Worm (Caenorhabditis elegans) whole organism, L4 larva: ENCODE measurements around the gene gtap-2.

Source experiments
- D1046.2 ChIP-seq: fragments of 200-800 bp; sonication (Bioruptor generic); IDR thresholded peaks from 2 replicates; pipeline ENCODE4 v1.3.6; 2022; ENCODE audit warnings: missing genetic modification characterization, missing compliant biosample characterization
- F10B5.3 ChIP-seq: sonication (generic microtip); optimal IDR thresholded peaks from 2 replicates; lab custom pipeline; 2016; ENCODE audit warnings: mild to moderate bottlenecking, missing genetic modification characterization, missing compliant biosample characterization
- F26F4.8 ChIP-seq: fragments of 200-800 bp; sonication (Bioruptor generic); conservative IDR thresholded peaks from 2 replicates; pipeline ENCODE4 v1.3.6; 2022; ENCODE audit warnings: missing genetic modification characterization, missing compliant biosample characterization
- F49E8.2 ChIP-seq: sonication (generic microtip); optimal IDR thresholded peaks from 2 replicates; lab custom pipeline; 2016; ENCODE audit warnings: missing compliant biosample characterization, mild to moderate bottlenecking, missing genetic modification characterization, borderline replicate concordance
- Y105C5A.15 ChIP-seq: fragments of 200-800 bp; sonication (Bioruptor generic); IDR thresholded peaks from 2 replicates; pipeline ENCODE4 v1.3.6; 2022; ENCODE audit warnings: missing genetic modification characterization, missing compliant biosample characterization
- ZK337.2 ChIP-seq: fragments of 200-800 bp; sonication (Bioruptor generic); IDR thresholded peaks from 2 replicates; pipeline ENCODE4 v1.3.6; 2022; ENCODE audit warnings: missing genetic modification reagents, missing genetic modification characterization, missing compliant biosample characterization
- aha-1 ChIP-seq: fragments of 150-350 bp; peaks from one replicate; lab custom pipeline; 2014; ENCODE audit warnings: missing biosample characterization, missing genetic modification characterization
- aly-2 ChIP-seq: sonication (generic microtip); optimal IDR thresholded peaks from 2 replicates; lab custom pipeline; 2018; ENCODE audit warnings: missing biosample characterization, missing genetic modification characterization
- attf-4 ChIP-seq: sonication (generic microtip); optimal IDR thresholded peaks from 3 replicates; lab custom pipeline; 2017; ENCODE audit warnings: missing biosample characterization, missing genetic modification characterization
- ceh-44 ChIP-seq: fragments of 200-800 bp; sonication (Bioruptor generic); IDR thresholded peaks from 2 replicates; pipeline ENCODE4 v1.3.6; 2022; ENCODE audit warnings: missing genetic modification reagents, missing genetic modification characterization, missing compliant biosample characterization
- cey-2 ChIP-seq: sonication (generic microtip); optimal IDR thresholded peaks from 3 replicates; lab custom pipeline; 2017; ENCODE audit warnings: missing genetic modification characterization, mild to moderate bottlenecking, missing compliant biosample characterization, antibody characterized with exemption, borderline replicate concordance; ENCODE audit not compliant: insufficient read depth
- ctbp-1 ChIP-seq: fragments of 200-800 bp; sonication (Bioruptor generic); IDR thresholded peaks from 2 replicates; pipeline ENCODE4 v1.3.6; 2022; ENCODE audit warnings: missing genetic modification reagents, missing genetic modification characterization, missing compliant biosample characterization
- daf-12 ChIP-seq: fragments of 150-350 bp; optimal IDR thresholded peaks from 2 replicates; lab custom pipeline; 2014; ENCODE audit warnings: missing biosample characterization, missing genetic modification reagents, missing genetic modification characterization
- daf-16 ChIP-seq, 3 experiments: sonication (generic microtip); optimal IDR thresholded peaks; 2 replicates each; lab custom pipeline; 2016 to 2017; ENCODE audit warnings: missing genetic modification characterization in 3 of 3, missing genetic modification reagents in 3 of 3, mild to moderate bottlenecking in 2 of 3, missing compliant biosample characterization in 2 of 3, missing biosample characterization in 1 of 3, moderate library complexity in 1 of 3
- daf-19 ChIP-seq: fragments of 200-800 bp; sonication (Bioruptor generic); conservative IDR thresholded peaks from 2 replicates; pipeline ENCODE4 v1.3.6; 2022; ENCODE audit warnings: missing genetic modification characterization, missing compliant biosample characterization
- daf-8 ChIP-seq: fragments of 200-800 bp; sonication (Bioruptor generic); IDR thresholded peaks from 2 replicates; pipeline ENCODE4 v1.3.6; 2022; ENCODE audit warnings: missing genetic modification characterization, missing compliant biosample characterization
- dmd-6 ChIP-seq: fragments of 200-800 bp; sonication (Bioruptor generic); IDR thresholded peaks from 2 replicates; pipeline ENCODE4 v1.3.6; 2022; ENCODE audit warnings: missing genetic modification reagents, missing genetic modification characterization, missing compliant biosample characterization
- fos-1 ChIP-seq: fragments of 150-350 bp; optimal IDR thresholded peaks from 2 replicates; lab custom pipeline; 2014; ENCODE audit warnings: missing biosample characterization, missing genetic modification characterization
- hif-1 ChIP-seq, 2 experiments: sonication (generic microtip); optimal IDR thresholded peaks; 2 replicates each; lab custom pipeline; 2016 to 2017; ENCODE audit warnings: missing compliant biosample characterization in 2 of 2, missing genetic modification characterization in 2 of 2, missing genetic modification reagents in 2 of 2, missing genotype in 2 of 2, mild to moderate bottlenecking in 1 of 2
- hlh-30 ChIP-seq: sonication (generic microtip); optimal IDR thresholded peaks from 2 replicates; lab custom pipeline; 2017; ENCODE audit warnings: antibody characterized with exemption, mild to moderate bottlenecking, missing genetic modification characterization, missing compliant biosample characterization; ENCODE audit not compliant: insufficient read depth
- hmg-1.1 ChIP-seq: fragments of 200-800 bp; sonication (Bioruptor generic); IDR thresholded peaks from 2 replicates; pipeline ENCODE4 v1.3.6; 2022; ENCODE audit warnings: missing genetic modification reagents, missing genetic modification characterization, missing compliant biosample characterization
- lin-29 ChIP-seq: fragments of 200-800 bp; sonication (Bioruptor generic); IDR thresholded peaks from 2 replicates; pipeline ENCODE4 v1.3.6; 2022; ENCODE audit warnings: missing genetic modification reagents, missing genetic modification characterization, missing compliant biosample characterization
- lir-3 ChIP-seq: sonication (generic microtip); optimal IDR thresholded peaks from 2 replicates; lab custom pipeline; 2016; ENCODE audit warnings: mild to moderate bottlenecking, missing genetic modification characterization, missing compliant biosample characterization
- lsy-2 ChIP-seq, 2 experiments: fragments of 150-350 bp in 1 of 2; sonication (generic microtip) in 1 of 2; optimal IDR thresholded peaks; 2 replicates each; lab custom pipeline; 2014 to 2017; ENCODE audit warnings: missing biosample characterization in 2 of 2, missing genetic modification characterization in 2 of 2
- madf-5 ChIP-seq, 2 experiments: fragments of 200-800 bp; sonication (Bioruptor generic); IDR thresholded peaks; 2 replicates each; pipeline ENCODE4 v1.3.6; 2022; ENCODE audit warnings: missing compliant biosample characterization in 2 of 2, missing genetic modification characterization in 2 of 2
- mdt-29 ChIP-seq: fragments of 200-800 bp; sonication (Bioruptor generic); IDR thresholded peaks from 2 replicates; pipeline ENCODE4 v1.3.6; 2022; ENCODE audit warnings: missing genetic modification reagents, missing genetic modification characterization, missing compliant biosample characterization
- mep-1 ChIP-seq: fragments of 150-350 bp; sonication (generic microtip); optimal IDR thresholded peaks from 3 replicates; lab custom pipeline; 2014; ENCODE audit warnings: missing biosample characterization, missing genetic modification characterization
- mes-2 ChIP-seq: sonication (generic microtip); optimal IDR thresholded peaks from 2 replicates; lab custom pipeline; 2016; ENCODE audit warnings: missing genotype, mild to moderate bottlenecking, missing genetic modification characterization, missing compliant biosample characterization; ENCODE audit not compliant: poor library complexity, severe bottlenecking
- nhr-102 ChIP-seq: sonication (generic microtip); optimal IDR thresholded peaks from 2 replicates; lab custom pipeline; 2016; ENCODE audit warnings: mild to moderate bottlenecking, missing genetic modification characterization, moderate library complexity, missing compliant biosample characterization
- nhr-111 ChIP-seq: fragments of 200-800 bp; sonication (Bioruptor generic); optimal IDR thresholded peaks from 2 replicates; lab custom pipeline; 2018; ENCODE audit warnings: mild to moderate bottlenecking, missing genetic modification characterization, missing compliant biosample characterization
- nhr-237 ChIP-seq: sonication (generic microtip); optimal IDR thresholded peaks from 2 replicates; lab custom pipeline; 2017; ENCODE audit warnings: missing biosample characterization, missing genetic modification characterization
- nhr-25 ChIP-seq: sonication (generic microtip); optimal IDR thresholded peaks from 2 replicates; lab custom pipeline; 2017; ENCODE audit warnings: missing genetic modification characterization, mild to moderate bottlenecking, missing compliant biosample characterization, antibody characterized with exemption, moderate library complexity, borderline replicate concordance; ENCODE audit not compliant: insufficient read depth
- nhr-41 ChIP-seq: fragments of 200-800 bp; sonication (Bioruptor generic); IDR thresholded peaks from 2 replicates; pipeline ENCODE4 v1.3.6; 2022; ENCODE audit warnings: missing genetic modification reagents, missing genetic modification characterization, missing compliant biosample characterization
- nhr-77 ChIP-seq: fragments of 150-350 bp; optimal IDR thresholded peaks from 2 replicates; lab custom pipeline; 2014; ENCODE audit warnings: missing biosample characterization, missing genetic modification characterization
- rbr-2 ChIP-seq: sonication (generic microtip); optimal IDR thresholded peaks from 2 replicates; lab custom pipeline; 2016; ENCODE audit warnings: missing genotype, missing genetic modification characterization, missing compliant biosample characterization
- saeg-2 ChIP-seq: fragments of 200-800 bp; sonication (Bioruptor generic); IDR thresholded peaks from 2 replicates; pipeline ENCODE4 v1.3.6; 2022; ENCODE audit warnings: missing genetic modification reagents, missing genetic modification characterization, missing compliant biosample characterization
- sdz-12 ChIP-seq: fragments of 200-800 bp; sonication (Bioruptor generic); optimal IDR thresholded peaks from 2 replicates; lab custom pipeline; 2018; ENCODE audit warnings: mild to moderate bottlenecking, missing genetic modification characterization, missing compliant biosample characterization
- spr-3 ChIP-seq: fragments of 200-800 bp; sonication (Bioruptor generic); optimal IDR thresholded peaks from 2 replicates; lab custom pipeline; 2018; ENCODE audit warnings: mild to moderate bottlenecking, missing genetic modification characterization, missing compliant biosample characterization
- unc-130 ChIP-seq: sonication (generic microtip); optimal IDR thresholded peaks from 2 replicates; lab custom pipeline; 2016; ENCODE audit warnings: missing genetic modification reagents, missing genetic modification characterization, missing compliant biosample characterization
- unc-62 ChIP-seq, 3 experiments: fragments of 150-350 bp in 1 of 3; sonication (generic microtip); optimal IDR thresholded peaks in 2 of 3; peaks in 1 of 3; 1 replicate in 1 of 3; 2 replicates in 2 of 3; lab custom pipeline; 2014 to 2017; ENCODE audit warnings: missing biosample characterization in 3 of 3, missing genetic modification characterization in 3 of 3, missing genetic modification reagents in 3 of 3, missing genotype in 1 of 3
- zag-1 ChIP-seq: fragments of 150-350 bp; optimal IDR thresholded peaks from 2 replicates; lab custom pipeline; 2014; ENCODE audit warnings: missing biosample characterization, missing genetic modification characterization
- zfp-3 ChIP-seq: fragments of 200-800 bp; sonication (Bioruptor generic); conservative IDR thresholded peaks from 2 replicates; pipeline ENCODE4 v1.3.6; 2022; ENCODE audit warnings: missing genetic modification reagents, missing genetic modification characterization, missing compliant biosample characterization

The gtap-2 gene

ce11 chrIII:9822942-9823341 is 14.6 kb downstream of the gtap-2 start, which contains the start of gene arl-5:
arl-5 (plus strand) TSS chrIII:9823242.
- TF ChIP-seq hlh-30 (no peak), mep-1 (tag; lab: Kevin White, UChicago) (no peak), nhr-77 (tag; lab: Kevin White, UChicago) (no peak), fos-1 (tag; lab: Kevin White, UChicago) (no peak), cey-2 (tag; lab: Kevin White, UChicago) (no peak), D1046.2 (GFP tag; lab: Robert Waterston, UW) (no peak), nhr-237 (tag; lab: Kevin White, UChicago) (no peak), unc-62 (GFP tag; optimal IDR thresholded peaks at IDR 0.05 in 1 of 2; lab: Kevin White, UChicago) (no peak), unc-62 (tag; optimal IDR thresholded peaks at IDR 0.05; lab: Kevin White, UChicago) (no peak), lin-29 (no peak), nhr-111 (no peak), daf-12 (tag; lab: Kevin White, UChicago) (no peak), sdz-12 (GFP tag; lab: Kevin White, UChicago) (no peak)

- TF ChIP-seq saeg-2 (GFP tag; lab: Robert Waterston, UW) = no peak
- TF ChIP-seq F49E8.2 (tag; lab: Kevin White, UChicago) = no peak
- TF ChIP-seq unc-62 (GFP tag; optimal IDR thresholded peaks at IDR 0.05 in 1 of 2; lab: Kevin White, UChicago) = peak in 1 of 2 experiments; percentile 97
- TF ChIP-seq unc-62 (tag; optimal IDR thresholded peaks at IDR 0.05; lab: Kevin White, UChicago) = no peak
- no peak for TF ChIP-seq cey-2 (tag; lab: Kevin White, UChicago)
- TF ChIP-seq lir-3 = no peak
- TF ChIP-seq F26F4.8 = no peak
Observed at ce11 chrIII:9823748-9824147, 15.4 kb downstream of the gtap-2 start.

ce11 chrIII:9824330-9824934 is 16.1 kb downstream of the gtap-2 start, which contains the start of gene lin-52:
lin-52 (minus strand) TSS chrIII:9824750.
- no peak for TF ChIP-seq madf-5 (GFP tag; IDR thresholded peaks at IDR 0.05; lab: Robert Waterston, UW)
- TF ChIP-seq F10B5.3 (tag; lab: Kevin White, UChicago) = no peak
- TF ChIP-seq ZK337.2 (GFP tag; lab: Robert Waterston, UW) = no peak
- no peak for TF ChIP-seq hmg-1.1 (GFP tag; lab: Robert Waterston, UW)
- TF ChIP-seq nhr-102 = peak; percentile 50
- TF ChIP-seq mes-2 (tag; lab: Kevin White, UChicago) = peak; percentile 21
- no peak; the same call in 1 of the 2 replicates for TF ChIP-seq mdt-29 (GFP tag; lab: Robert Waterston, UW)
- TF ChIP-seq hif-1 (tag; optimal IDR thresholded peaks at IDR 0.05; lab: Kevin White, UChicago) = no peak
- TF ChIP-seq nhr-237 (tag; lab: Kevin White, UChicago) = no peak
- TF ChIP-seq nhr-111 = no peak
- no peak for TF ChIP-seq Y105C5A.15 (GFP tag; lab: Robert Waterston, UW)
- no peak for TF ChIP-seq sdz-12 (GFP tag; lab: Kevin White, UChicago)
- TF ChIP-seq daf-19 (GFP tag; lab: Robert Waterston, UW) = peak; percentile 76; the same call in 1 of the 2 replicates
- TF ChIP-seq lsy-2 (tag; optimal IDR thresholded peaks at IDR 0.05; lab: Kevin White, UChicago) = peak in 1 of 2 experiments; percentile 12
- peak; percentile 1 for TF ChIP-seq hlh-30
- peak; percentile 88 for TF ChIP-seq zfp-3
- 0 out of 2 replicates have a peak, but pooled peaks have one; percentile 17 for TF ChIP-seq ctbp-1 (GFP tag; lab: Robert Waterston, UW)
- TF ChIP-seq attf-4 (tag; lab: Kevin White, UChicago) = no peak
- TF ChIP-seq unc-62 (GFP tag; optimal IDR thresholded peaks at IDR 0.05 in 1 of 2; lab: Kevin White, UChicago) = peak in 1 of 2 experiments; percentile 22
- no peak for TF ChIP-seq unc-62 (tag; optimal IDR thresholded peaks at IDR 0.05; lab: Kevin White, UChicago)
- TF ChIP-seq mep-1 (tag; lab: Kevin White, UChicago) = peak; percentile 13
- no peak for TF ChIP-seq daf-16 (GFP tag; optimal IDR thresholded peaks at IDR 0.05; lab: Kevin White, UChicago)
- peak; percentile 14 for TF ChIP-seq daf-16 (tag; optimal IDR thresholded peaks at IDR 0.05; lab: Kevin White, UChicago)
- TF ChIP-seq nhr-25 (tag; lab: Kevin White, UChicago) = no peak
- no peak for TF ChIP-seq aly-2 (tag; lab: Kevin White, UChicago)
- TF ChIP-seq zag-1 (tag; lab: Kevin White, UChicago) = no peak
- TF ChIP-seq rbr-2 = no peak
- TF ChIP-seq daf-8 (GFP tag; lab: Robert Waterston, UW) = no peak
- no peak for TF ChIP-seq daf-12 (tag; lab: Kevin White, UChicago)
- TF ChIP-seq aha-1 (tag; lab: Kevin White, UChicago) = peak; percentile 91
- no peak for TF ChIP-seq ceh-44 (GFP tag; lab: Robert Waterston, UW)
- no peak for TF ChIP-seq unc-130 (GFP tag; lab: Kevin White, UChicago)
- 0 out of 2 replicates have a peak, but pooled peaks have one; percentile 32 for TF ChIP-seq nhr-41 (GFP tag; lab: Robert Waterston, UW)
- TF ChIP-seq spr-3 = no peak
- no peak for TF ChIP-seq dmd-6
